Fruit fly (Drosophila melanogaster) whole organism: ENCODE measurements around the gene poe.

Experiments
- psq ChIP-seq: fragments of >200 bp; optimal IDR thresholded peaks from 2 replicates; lab custom pipeline; 2017
- usp ChIP-seq: fragments of >200 bp; optimal IDR thresholded peaks from 2 replicates; lab custom pipeline; 2017; ENCODE audit warnings: missing biosample characterization, missing genetic modification characterization, mixed read lengths

- TF ChIP-seq usp (GFP tag; lab: Kevin White, UChicago) = no peak
- no peak for TF ChIP-seq psq (lab: Kevin White, UChicago)
These were observed 13.2 kb upstream of the poe start for dm6 chr2L:8084349-8085203.
